Worm (Caenorhabditis elegans) whole organism, L3 larva: ENCODE measurements around the gene zipt-13.

Source experiments
- R02D3.7 ChIP-seq: fragments of 150-350 bp; optimal IDR thresholded peaks from 2 replicates; lab custom pipeline; 2014; ENCODE audit warnings: missing biosample characterization, missing genetic modification characterization
- ama-1 ChIP-seq: fragments of 150-350 bp; optimal IDR thresholded peaks from 2 replicates; lab custom pipeline; 2018
- lin-15B ChIP-seq: fragments of 150-350 bp; optimal IDR thresholded peaks from 2 replicates; lab custom pipeline; 2014; ENCODE audit warnings: missing biosample characterization, missing genetic modification characterization
- mml-1 ChIP-seq: fragments of 150-350 bp; sonication (generic microtip); optimal IDR thresholded peaks from 3 replicates; lab custom pipeline; 2014; ENCODE audit warnings: missing biosample characterization, missing genetic modification characterization
- nhr-237 ChIP-seq: fragments of 150-350 bp; optimal IDR thresholded peaks from 2 replicates; lab custom pipeline; 2014; ENCODE audit warnings: missing biosample characterization, missing genetic modification characterization
- pqm-1 ChIP-seq: fragments of 150-350 bp; optimal IDR thresholded peaks from 2 replicates; lab custom pipeline; 2017; ENCODE audit warnings: missing biosample characterization, missing genetic modification characterization, inconsistent platforms
- skn-1 ChIP-seq: fragments of 150-350 bp; optimal IDR thresholded peaks from 2 replicates; lab custom pipeline; 2014; ENCODE audit warnings: missing biosample characterization, missing genetic modification characterization
- ztf-11 ChIP-seq: fragments of 150-350 bp; optimal IDR thresholded peaks from 2 replicates; lab custom pipeline; 2014; ENCODE audit warnings: missing biosample characterization, missing genetic modification characterization

DNA sequence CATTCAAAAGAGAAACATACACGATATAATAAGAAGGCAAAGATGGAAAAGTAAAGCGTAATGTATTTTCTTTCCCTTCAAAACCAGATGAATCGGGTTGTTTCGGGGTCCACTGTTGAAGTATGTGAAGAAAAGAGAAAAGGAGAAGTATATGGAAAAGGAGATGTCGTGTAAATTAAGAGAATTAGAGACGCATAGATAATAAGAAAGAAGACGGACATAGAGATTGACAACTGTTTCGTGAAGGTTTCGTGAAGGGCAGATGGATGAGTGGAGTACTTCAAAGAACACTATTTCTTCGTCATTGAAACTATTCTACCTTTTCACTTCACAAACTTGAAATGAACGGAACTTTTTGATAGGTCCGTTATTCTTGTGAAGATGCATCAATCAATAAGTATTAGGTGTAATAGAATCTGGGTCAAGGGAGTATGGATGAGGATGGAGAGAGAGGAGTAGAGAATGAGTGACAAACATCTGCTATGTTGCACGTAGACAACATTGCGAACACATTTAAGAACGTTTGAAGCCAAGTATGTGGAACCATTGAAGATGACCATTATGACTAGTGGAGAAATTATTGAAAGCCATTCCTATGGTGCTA lies 1.5 kb upstream of the zipt-13 start:
- TF ChIP-seq ztf-11 (no peak), nhr-237 (tag; lab: Kevin White, UChicago) (no peak), mml-1 (tag; lab: Kevin White, UChicago) (no peak), pqm-1 (tag; lab: Kevin White, UChicago) (no peak), R02D3.7 (tag; lab: Kevin White, UChicago) (no peak), skn-1 (no peak), lin-15B (tag; lab: Kevin White, UChicago) (no peak), ama-1 (lab: Kevin White, UChicago) (no peak)
